Fruit fly (Drosophila melanogaster) whole organism, embryonic: Measurements from ENCODE around the gene Teh1.

ENCODE experiments used
- Adf1 ChIP-seq: fragments of 200-800 bp; sonication (Bioruptor generic); IDR thresholded peaks from 2 replicates; pipeline ENCODE4 v1.3.6; 2022; ENCODE audit warnings: missing biosample characterization, missing genetic modification characterization
- Atf-2 ChIP-seq: fragments of 200-800 bp; sonication (Bioruptor generic); optimal IDR thresholded peaks from 2 replicates; lab custom pipeline; 2016; ENCODE audit warnings: missing biosample characterization, missing genetic modification characterization
- CG10267 ChIP-seq: fragments of 200-800 bp; sonication (Bioruptor generic); optimal IDR thresholded peaks from 2 replicates; lab custom pipeline; 2018; ENCODE audit warnings: missing biosample characterization, mild to moderate bottlenecking, missing genetic modification characterization, moderate library complexity
- CG10959 ChIP-seq: fragments of 200-800 bp; sonication (Bioruptor generic); IDR thresholded peaks from 2 replicates; pipeline ENCODE4 v1.3.6; 2022; ENCODE audit warnings: missing biosample characterization, missing genetic modification characterization
- CG15011 ChIP-seq: fragments of 200-800 bp; sonication (Bioruptor generic); optimal IDR thresholded peaks from 3 replicates; lab custom pipeline; 2018; ENCODE audit warnings: missing biosample characterization, mild to moderate bottlenecking, missing genetic modification characterization
- CG15073 ChIP-seq: fragments of 200-800 bp; sonication (Bioruptor generic); optimal IDR thresholded peaks from 2 replicates; lab custom pipeline; 2016; ENCODE audit warnings: missing biosample characterization, missing genetic modification characterization
- CG17328 ChIP-seq: fragments of 200-800 bp; sonication (Bioruptor generic); IDR thresholded peaks from 2 replicates; pipeline ENCODE4 v1.3.6; 2022; ENCODE audit warnings: missing biosample characterization, missing genetic modification characterization
- CG17912 ChIP-seq: fragments of 200-800 bp; sonication (Bioruptor generic); optimal IDR thresholded peaks from 2 replicates; lab custom pipeline; 2018; ENCODE audit warnings: missing biosample characterization, mild to moderate bottlenecking, missing genetic modification characterization
- CG2120 ChIP-seq: fragments of 200-800 bp; sonication (Bioruptor generic); optimal IDR thresholded peaks from 3 replicates; lab custom pipeline; 2016; ENCODE audit warnings: missing biosample characterization, missing genetic modification characterization
- CG2199 ChIP-seq: fragments of 200-800 bp; sonication (Bioruptor generic); IDR thresholded peaks from 3 replicates; pipeline ENCODE4 v1.3.6; 2022; ENCODE audit warnings: missing biosample characterization, missing genetic modification characterization
- CG3407 ChIP-seq: fragments of 200-800 bp; sonication (Bioruptor generic); optimal IDR thresholded peaks from 2 replicates; lab custom pipeline; 2018; ENCODE audit warnings: missing biosample characterization, mild to moderate bottlenecking, missing genetic modification characterization
- CG34376 ChIP-seq: fragments of 200-800 bp; sonication (Bioruptor generic); optimal IDR thresholded peaks from 2 replicates; lab custom pipeline; 2018; ENCODE audit warnings: missing biosample characterization, mild to moderate bottlenecking, missing genetic modification characterization
- CG4282 ChIP-seq: fragments of 200-800 bp; sonication (Bioruptor generic); optimal IDR thresholded peaks from 2 replicates; lab custom pipeline; 2016; ENCODE audit warnings: missing biosample characterization, missing genetic modification characterization
- CG4424 ChIP-seq: fragments of 200-800 bp; sonication (Bioruptor generic); optimal IDR thresholded peaks from 3 replicates; lab custom pipeline; 2016; ENCODE audit warnings: missing biosample characterization, missing genetic modification characterization
- CG4617 ChIP-seq: fragments of 200-800 bp; sonication (Bioruptor generic); optimal IDR thresholded peaks from 3 replicates; lab custom pipeline; 2016; ENCODE audit warnings: missing biosample characterization, missing genetic modification characterization, borderline replicate concordance
- CG7839 ChIP-seq: fragments of 200-800 bp; sonication (Bioruptor generic); optimal IDR thresholded peaks from 3 replicates; lab custom pipeline; 2018; ENCODE audit warnings: missing biosample characterization, mild to moderate bottlenecking, missing genetic modification characterization, moderate library complexity
- CG8388 ChIP-seq: fragments of 200-800 bp; sonication (Bioruptor generic); optimal IDR thresholded peaks from 2 replicates; lab custom pipeline; 2019; ENCODE audit warnings: missing biosample characterization, mild to moderate bottlenecking, missing genetic modification characterization, moderate library complexity
- CG8478 ChIP-seq: fragments of >200 bp; optimal IDR thresholded peaks from 2 replicates; lab custom pipeline; 2018
- CG9437 ChIP-seq: fragments of 200-800 bp; sonication (Bioruptor generic); optimal IDR thresholded peaks from 2 replicates; lab custom pipeline; 2018; ENCODE audit warnings: missing biosample characterization, mild to moderate bottlenecking, missing genetic modification characterization
- Dbx ChIP-seq: fragments of 200-800 bp; sonication (Bioruptor generic); IDR thresholded peaks from 3 replicates; pipeline ENCODE4 v1.3.6; 2022; ENCODE audit warnings: missing biosample characterization, missing genetic modification characterization
- E2f2 ChIP-seq: fragments of 200-800 bp; sonication (Bioruptor generic); IDR thresholded peaks from 2 replicates; pipeline ENCODE4 v1.3.6; 2022; ENCODE audit warnings: missing biosample characterization, missing genetic modification characterization
- Gug ChIP-seq: fragments of 200-800 bp; sonication (Bioruptor generic); IDR thresholded peaks from 4 replicates; pipeline ENCODE4 v1.3.6; 2022; ENCODE audit warnings: missing biosample characterization, missing genetic modification characterization
- Hey ChIP-seq: fragments of 200-800 bp; sonication (Bioruptor generic); optimal IDR thresholded peaks from 3 replicates; lab custom pipeline; 2018; ENCODE audit warnings: missing biosample characterization, mild to moderate bottlenecking, missing genetic modification characterization
- Hr39 ChIP-seq: fragments of >200 bp; optimal IDR thresholded peaks from 2 replicates; lab custom pipeline; 2017
- Hr78 ChIP-seq, 2 experiments: fragments of 200-800 bp in 1 of 2; fragments of >200 bp in 1 of 2; sonication (Bioruptor generic) in 1 of 2; optimal IDR thresholded peaks; 2 replicates each; lab custom pipeline; 2017 to 2019; ENCODE audit warnings: missing biosample characterization in 2 of 2, missing genetic modification characterization in 2 of 2, mild to moderate bottlenecking in 1 of 2, moderate library complexity in 1 of 2
- MESR4 ChIP-seq: fragments of 200-800 bp; sonication (Bioruptor generic); optimal IDR thresholded peaks from 2 replicates; lab custom pipeline; 2018; ENCODE audit warnings: missing biosample characterization, mild to moderate bottlenecking, missing genetic modification characterization, moderate library complexity
- Mes4 ChIP-seq: fragments of 200-800 bp; sonication (Bioruptor generic); optimal IDR thresholded peaks from 2 replicates; lab custom pipeline; 2016; ENCODE audit warnings: missing biosample characterization, missing genetic modification characterization
- Mrtf ChIP-seq: fragments of 200-800 bp; sonication (Bioruptor generic); IDR thresholded peaks from 3 replicates; pipeline ENCODE4 v1.3.6; 2022; ENCODE audit warnings: missing biosample characterization, missing genetic modification characterization
- NK7.1 ChIP-seq: fragments of 200-800 bp; sonication (Bioruptor generic); optimal IDR thresholded peaks from 3 replicates; lab custom pipeline; 2016; ENCODE audit warnings: missing biosample characterization, missing genetic modification characterization
- Rx ChIP-seq: fragments of 200-800 bp; sonication (Bioruptor generic); IDR thresholded peaks from 2 replicates; pipeline ENCODE4 v1.3.6; 2022; ENCODE audit warnings: missing biosample characterization, missing genetic modification characterization
- Sox100B ChIP-seq: fragments of 200-800 bp; sonication (Bioruptor generic); optimal IDR thresholded peaks from 3 replicates; lab custom pipeline; 2018; ENCODE audit warnings: missing biosample characterization, mild to moderate bottlenecking, missing genetic modification characterization
- Sry-β ChIP-seq: fragments of 200-800 bp; sonication (Bioruptor generic); optimal IDR thresholded peaks from 2 replicates; lab custom pipeline; 2018; ENCODE audit warnings: missing biosample characterization, mild to moderate bottlenecking, missing genetic modification characterization, moderate library complexity
- Stat92E ChIP-seq, 3 experiments: fragments of >200 bp in 2 of 3; fragments of 200-800 bp in 1 of 3; sonication (Bioruptor generic) in 1 of 3; optimal IDR thresholded peaks; 2 replicates each; lab custom pipeline; 2017 to 2019; ENCODE audit warnings: missing biosample characterization in 3 of 3, missing genetic modification characterization in 3 of 3, mild to moderate bottlenecking in 1 of 3, moderate library complexity in 1 of 3
- Vsx1 ChIP-seq: fragments of 200-800 bp; sonication (Bioruptor generic); optimal IDR thresholded peaks from 2 replicates; lab custom pipeline; 2017; ENCODE audit warnings: missing biosample characterization, mild to moderate bottlenecking, missing genetic modification characterization, missing genetic modification reagents
- aop ChIP-seq: fragments of 200-800 bp; sonication (Bioruptor generic); IDR thresholded peaks from 2 replicates; pipeline ENCODE4 v1.3.6; 2022; ENCODE audit warnings: missing biosample characterization, missing genetic modification characterization
- bcd ChIP-seq: fragments of 200-800 bp; sonication (Bioruptor generic); optimal IDR thresholded peaks from 2 replicates; lab custom pipeline; 2017; ENCODE audit warnings: missing biosample characterization, mild to moderate bottlenecking, missing genetic modification characterization
- bowl ChIP-seq: fragments of 200-800 bp; sonication (Bioruptor generic); IDR thresholded peaks from 2 replicates; pipeline ENCODE4 v1.3.6; 2022; ENCODE audit warnings: missing biosample characterization, missing genetic modification characterization
- crc ChIP-seq: fragments of 200-800 bp; sonication (Bioruptor generic); optimal IDR thresholded peaks from 2 replicates; lab custom pipeline; 2016; ENCODE audit warnings: missing biosample characterization, missing genetic modification characterization
- croc ChIP-seq: fragments of 200-800 bp; sonication (Bioruptor generic); conservative IDR thresholded peaks from 3 replicates; pipeline ENCODE4 v1.3.6; 2022; ENCODE audit warnings: missing biosample characterization, missing genetic modification characterization
- danr ChIP-seq: fragments of 200-800 bp; sonication (Bioruptor generic); IDR thresholded peaks from 2 replicates; pipeline ENCODE4 v1.3.6; 2022; ENCODE audit warnings: missing biosample characterization, missing genetic modification characterization
- dimm ChIP-seq: fragments of 200-800 bp; sonication (Bioruptor generic); IDR thresholded peaks from 2 replicates; pipeline ENCODE4 v1.3.6; 2022; ENCODE audit warnings: missing biosample characterization, missing genetic modification characterization
- exex ChIP-seq: fragments of 200-800 bp; sonication (Bioruptor generic); optimal IDR thresholded peaks from 4 replicates; lab custom pipeline; 2018; ENCODE audit warnings: missing biosample characterization, mild to moderate bottlenecking, missing genetic modification characterization, moderate library complexity
- lab ChIP-seq: fragments of 200-800 bp; sonication (Bioruptor generic); optimal IDR thresholded peaks from 3 replicates; lab custom pipeline; 2017; ENCODE audit warnings: missing biosample characterization, missing genetic modification characterization, mild to moderate bottlenecking, moderate library complexity, missing genetic modification reagents
- mirr ChIP-seq: fragments of 200-800 bp; sonication (Bioruptor generic); optimal IDR thresholded peaks from 3 replicates; lab custom pipeline; 2018; ENCODE audit warnings: missing biosample characterization, mild to moderate bottlenecking, missing genetic modification characterization
- prd ChIP-seq, 3 experiments: fragments of >200 bp in 2 of 3; fragments of 200-800 bp in 1 of 3; sonication (Bioruptor generic) in 1 of 3; optimal IDR thresholded peaks in 2 of 3; IDR thresholded peaks in 1 of 3; 2 replicates in 2 of 3; 3 replicates in 1 of 3; pipeline versions ENCODE4 v1.3.6 to Lab custom; 2017 to 2022; ENCODE audit warnings: missing biosample characterization in 1 of 3, missing genetic modification characterization in 1 of 3
- psq ChIP-seq: fragments of 200-800 bp; sonication (Bioruptor generic); optimal IDR thresholded peaks from 2 replicates; lab custom pipeline; 2017; ENCODE audit warnings: missing biosample characterization, missing genetic modification characterization
- shn ChIP-seq: fragments of 200-800 bp; sonication (Bioruptor generic); optimal IDR thresholded peaks from 3 replicates; lab custom pipeline; 2016; ENCODE audit warnings: missing biosample characterization, missing genetic modification characterization
- tgo ChIP-seq: fragments of 200-800 bp; sonication (Bioruptor generic); IDR thresholded peaks from 3 replicates; pipeline ENCODE4 v1.3.6; 2022; ENCODE audit warnings: missing biosample characterization, missing genetic modification characterization
- ttk ChIP-seq: fragments of 200-800 bp; sonication (Bioruptor generic); IDR thresholded peaks from 2 replicates; pipeline ENCODE4 v2.1.2; 2022; ENCODE audit warnings: missing biosample characterization, missing genetic modification characterization
- unpg ChIP-seq: fragments of 200-800 bp; sonication (Bioruptor generic); optimal IDR thresholded peaks from 3 replicates; lab custom pipeline; 2018; ENCODE audit warnings: missing biosample characterization, mild to moderate bottlenecking, missing genetic modification characterization, moderate library complexity
- yki ChIP-seq: fragments of >200 bp; optimal IDR thresholded peaks from 3 replicates; lab custom pipeline; 2018

Gene Teh1

DNA sequence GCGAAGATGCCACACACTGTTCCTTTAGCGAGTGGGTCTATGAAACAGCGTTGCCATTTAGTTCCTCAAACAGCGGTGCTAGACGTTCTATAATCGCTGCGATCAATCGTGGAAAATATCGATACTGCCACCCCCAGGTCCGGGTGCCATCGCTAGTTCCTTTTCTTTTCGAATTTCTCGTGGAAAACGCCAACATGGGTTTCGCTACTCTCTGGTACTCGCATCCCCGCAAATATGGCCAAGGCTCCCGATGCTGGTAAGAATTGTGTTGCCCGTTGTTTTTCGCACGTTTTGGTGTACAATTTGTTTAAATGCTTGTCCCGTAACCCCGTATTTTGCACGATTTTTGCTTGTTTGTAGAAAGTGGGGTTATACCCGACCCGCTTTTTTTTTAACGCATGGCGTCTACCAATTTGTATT is 90.0 kb downstream of the Teh1 start, which contains the start of gene RpS29 (continued):
- TF ChIP-seq Stat92E (GFP tag; optimal IDR thresholded peaks at IDR 0.05; lab: Kevin White, UChicago) (peak in 1 of 3 experiments; percentile 23), CG17328 (GFP tag; lab: Robert Waterston, UW) (peak; percentile 74), CG2199 (GFP tag; lab: Robert Waterston, UW) (peak; percentile 55; the same call in 1 of the 3 replicates), bcd (GFP tag; lab: Kevin White, UChicago) (peak; percentile 85), Mes4 (GFP tag; lab: Kevin White, UChicago) (peak; percentile 84), exex (tag; lab: Kevin White, UChicago) (peak; percentile 39), prd (optimal IDR thresholded peaks at IDR 0.05; lab: Kevin White, UChicago) (no peak), prd (GFP tag; IDR thresholded peaks at IDR 0.05; lab: Robert Waterston, UW) (peak; percentile 76), CG7839 (tag; lab: Kevin White, UChicago) (peak; percentile 66), Hr78 (GFP tag; optimal IDR thresholded peaks at IDR 0.05; lab: Kevin White, UChicago) (no peak), croc (0 out of 3 replicates have a peak, but pooled peaks have one; percentile 32), Mrtf (GFP tag; lab: Robert Waterston, UW) (peak; percentile 71), aop (GFP tag; lab: Robert Waterston, UW) (peak; percentile 97), CG4424 (GFP tag; lab: Kevin White, UChicago) (peak; percentile 70), danr (GFP tag; lab: Robert Waterston, UW) (0 out of 2 replicates have a peak, but pooled peaks have one; percentile 28), CG4617 (GFP tag; lab: Kevin White, UChicago) (peak; percentile 75), CG10267 (peak; percentile 84), ttk (GFP tag; lab: Robert Waterston, UW) (peak; percentile 79), Gug (GFP tag; lab: Robert Waterston, UW) (peak; percentile 87), Dbx (peak; percentile 93), bowl (GFP tag; lab: Robert Waterston, UW) (no peak; the same call in 1 of the 2 replicates), mirr (GFP tag; lab: Kevin White, UChicago) (peak; percentile 93), Sry-β (peak; percentile 53), CG3407 (peak; percentile 48), Hey (tag; lab: Kevin White, UChicago) (peak; percentile 74), Rx (peak; percentile 73), NK7.1 (GFP tag; lab: Kevin White, UChicago) (peak; percentile 65), yki (lab: Kevin White, UChicago) (no peak), CG2120 (GFP tag; lab: Kevin White, UChicago) (peak; percentile 90), MESR4 (peak; percentile 99), shn (peak; percentile 88), CG8478 (no peak), lab (GFP tag; lab: Kevin White, UChicago) (peak; percentile 93), Adf1 (GFP tag; lab: Robert Waterston, UW) (peak; percentile 74), CG8388 (GFP tag; lab: Kevin White, UChicago) (peak; percentile 52), Sox100B (no peak), CG15073 (GFP tag; lab: Kevin White, UChicago) (no peak), dimm (GFP tag; lab: Robert Waterston, UW) (no peak), CG15011 (GFP tag; lab: Kevin White, UChicago) (peak; percentile 49), tgo (GFP tag; lab: Robert Waterston, UW) (peak; percentile 65), psq (peak; percentile 50), CG34376 (GFP tag; lab: Kevin White, UChicago) (peak; percentile 92), Hr39 (no peak), CG17912 (GFP tag; lab: Kevin White, UChicago) (peak; percentile 88), CG10959 (peak; percentile 41; the same call in 1 of the 2 replicates), CG4282 (GFP tag; lab: Kevin White, UChicago) (peak; percentile 84), Vsx1 (peak; percentile 72), E2f2 (peak; percentile 100), unpg (GFP tag; lab: Kevin White, UChicago) (peak; percentile 66), crc (GFP tag; lab: Kevin White, UChicago) (peak; percentile 69), CG9437 (GFP tag; lab: Kevin White, UChicago) (no peak), Atf-2 (GFP tag; lab: Kevin White, UChicago) (peak; percentile 30)
